Fruit fly (Drosophila melanogaster): ENCODE data around the gene Srx.

Gene Srx

DNA sequence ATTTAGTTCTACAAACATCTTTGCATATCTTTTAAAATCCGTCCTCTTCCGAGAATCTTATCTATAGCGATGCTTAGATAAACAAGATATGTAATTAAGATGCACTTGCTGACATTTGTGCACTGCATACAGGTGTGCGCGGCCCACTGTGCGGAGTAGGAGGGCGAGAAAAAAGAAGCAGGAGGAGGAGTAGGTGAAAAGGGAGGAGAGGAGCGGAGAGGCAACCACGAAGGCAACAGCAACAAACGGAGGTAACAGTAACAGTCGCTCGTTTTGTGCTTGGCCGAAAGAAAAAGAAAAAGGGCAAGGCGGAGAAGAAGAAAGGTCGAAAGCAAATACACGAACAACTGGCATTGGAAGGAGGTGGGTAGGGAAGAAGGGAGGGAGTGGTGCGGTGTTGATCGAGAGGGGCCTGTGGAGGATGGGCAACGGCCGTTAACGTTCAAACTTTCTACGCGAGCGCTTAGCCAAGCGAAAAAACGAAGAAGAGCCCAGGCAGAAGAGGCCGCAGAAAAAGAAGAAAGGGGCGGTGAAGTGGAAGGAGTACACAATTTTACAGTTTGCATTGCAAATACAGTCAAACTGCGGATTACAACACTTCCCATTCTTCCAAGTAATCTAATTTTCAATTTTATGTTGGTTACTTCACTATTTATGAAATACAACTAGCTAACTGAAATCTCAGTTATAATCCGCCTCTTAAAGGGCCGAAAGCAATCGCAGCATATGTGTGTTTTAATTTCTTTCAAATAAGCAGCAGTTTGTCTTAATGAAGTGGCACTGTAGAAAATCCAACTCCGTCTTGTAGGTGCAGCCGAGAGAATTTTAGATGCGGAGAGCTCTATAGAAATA, 24.4 kb upstream of the Srx start:
- TF ChIP-seq CG2199 (GFP tag; IDR thresholded peaks at IDR 0.05) (0 out of 3 replicates have a peak, but pooled peaks have one; percentile 31), bsh (GFP tag; optimal IDR thresholded peaks at IDR 0.05) (peak in 1 of 2 experiments; percentile 18), Max (GFP tag; optimal IDR thresholded peaks at IDR 0.05) (no peak), Med (GFP tag) (peak; percentile 71), D19A (tag; optimal IDR thresholded peaks at IDR 0.05) (no peak), dysf (GFP tag; IDR thresholded peaks at IDR 0.05) (no peak), sens (GFP tag) (peak; percentile 82), CG15479 (GFP tag; optimal IDR thresholded peaks at IDR 0.05) (peak; percentile 55), z (GFP tag; IDR thresholded peaks at IDR 0.05) (0 out of 3 replicates have a peak, but pooled peaks have one; percentile 11), psq (GFP tag; optimal IDR thresholded peaks at IDR 0.05) (peak; percentile 83), tio (GFP tag; optimal IDR thresholded peaks at IDR 0.05) (peak; percentile 3), sd (tag; optimal IDR thresholded peaks at IDR 0.05) (peak; percentile 33), CG10979 (tag; optimal IDR thresholded peaks at IDR 0.05) (peak; percentile 11), crol (GFP tag; IDR thresholded peaks at IDR 0.05) (peak; percentile 92), ato (GFP tag; IDR thresholded peaks at IDR 0.05; ENCODE audit: partially characterized antibody) (no peak), pros (GFP tag; optimal IDR thresholded peaks at IDR 0.05) (peak; percentile 93), CG1603 (tag; optimal IDR thresholded peaks at IDR 0.05) (peak; percentile 15), CG17385 (GFP tag; optimal IDR thresholded peaks at IDR 0.05) (peak; percentile 9), grau (tag; optimal IDR thresholded peaks at IDR 0.05) (peak; percentile 84), gem (tag; optimal IDR thresholded peaks at IDR 0.05) (peak; percentile 22), schlank (tag; optimal IDR thresholded peaks at IDR 0.05) (no peak), Deaf1 (tag; optimal IDR thresholded peaks at IDR 0.05) (no peak), Awh (GFP tag; IDR thresholded peaks at IDR 0.05) (0 out of 2 replicates have a peak, but pooled peaks have one; percentile 7), sr (GFP tag; IDR thresholded peaks at IDR 0.05) (no peak), chinmo (GFP tag; IDR thresholded peaks at IDR 0.05; ENCODE audit: partially characterized antibody) (0 out of 4 replicates have a peak, but pooled peaks have one; percentile 24), CG2678 (tag; optimal IDR thresholded peaks at IDR 0.05) (peak; percentile 7), CG14014 (GFP tag; IDR thresholded peaks at IDR 0.05) (no peak), CG4707 (GFP tag; optimal IDR thresholded peaks at IDR 0.05) (peak; percentile 96), kni (GFP tag; optimal IDR thresholded peaks at IDR 0.05) (peak; percentile 75), Blimp-1 (GFP tag; optimal IDR thresholded peaks at IDR 0.05) (peak; percentile 5), CG13894 (tag; optimal IDR thresholded peaks at IDR 0.05) (no peak), vvl (GFP tag; IDR thresholded peaks at IDR 0.05) (no peak), Hr78 (GFP tag; optimal IDR thresholded peaks at IDR 0.05) (peak in 1 of 2 experiments; percentile 24), zen (tag; optimal IDR thresholded peaks at IDR 0.05) (peak; percentile 36), Ets65A (GFP tag) (peak; percentile 73)

DNA sequence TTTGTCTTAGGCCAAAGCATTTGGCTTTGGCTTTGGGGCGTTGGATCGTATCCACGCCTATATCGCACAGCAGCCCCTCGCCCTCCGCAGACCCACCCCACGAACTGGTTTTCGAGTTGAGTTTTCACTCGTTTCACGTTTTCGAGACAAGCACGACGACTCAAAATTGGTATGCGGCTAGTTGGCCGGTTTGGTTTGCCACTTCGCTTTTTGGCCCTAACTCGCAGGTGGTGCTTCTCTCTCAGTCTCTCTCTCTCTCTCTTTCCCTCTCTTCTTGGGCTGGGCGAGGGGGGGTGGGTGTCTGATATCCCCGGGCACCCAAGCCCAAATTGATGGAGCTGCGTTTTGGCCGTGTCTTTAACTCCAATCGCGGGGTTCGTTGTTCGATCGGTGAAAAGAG, 22.8 kb upstream of the Srx start:
- TF ChIP-seq CG15011 (GFP tag; optimal IDR thresholded peaks at IDR 0.05) (no peak), Atf-2 (GFP tag; optimal IDR thresholded peaks at IDR 0.05) (no peak), Hr3 (GFP tag; optimal IDR thresholded peaks at IDR 0.05) (no peak), CG1832 (GFP tag; optimal IDR thresholded peaks at IDR 0.05) (peak; percentile 14), vvl (GFP tag; IDR thresholded peaks at IDR 0.05) (peak; percentile 13; the same call in 1 of the 2 replicates), CG15073 (GFP tag; optimal IDR thresholded peaks at IDR 0.05) (no peak), CG13424 (tag; optimal IDR thresholded peaks at IDR 0.05) (no peak), CG11695 (GFP tag; IDR thresholded peaks at IDR 0.05) (no peak), Lhr (GFP tag; optimal IDR thresholded peaks at IDR 0.05) (no peak), CG14014 (GFP tag; IDR thresholded peaks at IDR 0.05) (no peak), ap (GFP tag; IDR thresholded peaks at IDR 0.05) (no peak), CG11560 (tag; IDR thresholded peaks at IDR 0.05) (no peak), crol (GFP tag; IDR thresholded peaks at IDR 0.05) (peak; percentile 83), CG12659 (GFP tag; optimal IDR thresholded peaks at IDR 0.05) (no peak), Deaf1 (tag; optimal IDR thresholded peaks at IDR 0.05) (peak; percentile 9), ac (GFP tag; optimal IDR thresholded peaks at IDR 0.05) (no peak), unc-4 (GFP tag; IDR thresholded peaks at IDR 0.05; ENCODE audit: partially characterized antibody) (0 out of 2 replicates have a peak, but pooled peaks have one; percentile 20)
